Worm (Caenorhabditis elegans): ENCODE measurements around the gene C10A4.7.

Gene C10A4.7

ce11 chrX:7397935-7398334 is 17.4 kb downstream of the C10A4.7 start, which contains the start of gene C10A4.13:
Gene C10A4.13, minus strand, starts transcription at chrX:7398035.
- TF ChIP-seq hlh-15 (tag; optimal IDR thresholded peaks at IDR 0.05) (no peak), fkh-10 (GFP tag; optimal IDR thresholded peaks at IDR 0.05) (no peak), mec-3 (tag; optimal IDR thresholded peaks at IDR 0.05; ENCODE audit: borderline replicate concordance) (no peak), ceh-31 (tag; optimal IDR thresholded peaks at IDR 0.05) (no peak), npax-4 (tag; optimal IDR thresholded peaks at IDR 0.05) (no peak), sox-4 (tag; optimal IDR thresholded peaks at IDR 0.05) (no peak), che-1 (tag; optimal IDR thresholded peaks at IDR 0.05) (no peak), pha-2 (tag; optimal IDR thresholded peaks at IDR 0.05) (no peak), tbx-7 (tag; optimal IDR thresholded peaks at IDR 0.05) (no peak), pax-1 (tag; optimal IDR thresholded peaks at IDR 0.05) (no peak), zip-5 (tag; optimal IDR thresholded peaks at IDR 0.05) (no peak), rnt-1 (tag; optimal IDR thresholded peaks at IDR 0.05) (no peak), eyg-1 (tag; optimal IDR thresholded peaks at IDR 0.05) (no peak), ttx-3 (tag; optimal IDR thresholded peaks at IDR 0.05) (no peak)

ce11 chrX:7393167-7393566 is 22.2 kb downstream of the C10A4.7 start, which contains the start of gene gad-2:
Gene gad-2, plus strand, starts transcription at chrX:7393467.
- no peak for TF ChIP-seq rnt-1 (tag; optimal IDR thresholded peaks at IDR 0.05)
- no peak for TF ChIP-seq ttx-3 (tag; optimal IDR thresholded peaks at IDR 0.05)
- no peak for TF ChIP-seq dmd-4 (tag; optimal IDR thresholded peaks at IDR 0.05; ENCODE audit: borderline replicate concordance)
- TF ChIP-seq elt-4 (tag; optimal IDR thresholded peaks at IDR 0.05): no peak

ce11 chrX:7390270-7390669 is 25.1 kb downstream of the C10A4.7 start, which contains the start of gene C10A4.6:
Gene C10A4.6, plus strand, starts transcription at chrX:7390570.
- TF ChIP-seq K09A11.1 (tag; optimal IDR thresholded peaks at IDR 0.05; ENCODE audit: insufficient read depth) (no peak), ceh-2 (tag; optimal IDR thresholded peaks at IDR 0.05) (no peak), fkh-10 (GFP tag; optimal IDR thresholded peaks at IDR 0.05) (no peak), pag-3 (tag; optimal IDR thresholded peaks at IDR 0.05; ENCODE audit: borderline replicate concordance) (no peak), ceh-31 (tag; optimal IDR thresholded peaks at IDR 0.05) (no peak), ama-1 (optimal IDR thresholded peaks at IDR 0.05) (no peak), ceh-22 (tag; optimal IDR thresholded peaks at IDR 0.05) (no peak), tbx-7 (tag; optimal IDR thresholded peaks at IDR 0.05) (no peak), hlh-13 (GFP tag; optimal IDR thresholded peaks at IDR 0.05) (no peak), pax-1 (tag; optimal IDR thresholded peaks at IDR 0.05) (no peak), zip-5 (tag; optimal IDR thresholded peaks at IDR 0.05) (no peak), F13H6.1 (tag; optimal IDR thresholded peaks at IDR 0.05) (no peak), npax-4 (tag; optimal IDR thresholded peaks at IDR 0.05) (no peak), ceh-6 (GFP tag; optimal IDR thresholded peaks at IDR 0.05) (no peak), madf-2 (tag; optimal IDR thresholded peaks at IDR 0.05) (no peak), hlh-30 (tag; optimal IDR thresholded peaks at IDR 0.05; ENCODE audit: insufficient read depth) (no peak), pha-4 (tag; optimal IDR thresholded peaks at IDR 0.05) (no peak), nfya-1 (tag; optimal IDR thresholded peaks at IDR 0.05) (no peak)

ce11 chrX:7378608-7379007 is 36.7 kb downstream of the C10A4.7 start:
- TF ChIP-seq ceh-14 (tag; optimal IDR thresholded peaks at IDR 0.05): no peak
- TF ChIP-seq ceh-30 (tag; optimal IDR thresholded peaks at IDR 0.05): no peak
- TF ChIP-seq hlh-30 (tag; optimal IDR thresholded peaks at IDR 0.05; ENCODE audit: insufficient read depth): no peak
- TF ChIP-seq ama-1 (optimal IDR thresholded peaks at IDR 0.05): no peak
- no peak for TF ChIP-seq K02D7.2 (tag; optimal IDR thresholded peaks at IDR 0.05)
- TF ChIP-seq hlh-13 (GFP tag; optimal IDR thresholded peaks at IDR 0.05): no peak
- TF ChIP-seq ceh-9 (tag; optimal IDR thresholded peaks at IDR 0.05): no peak
- no peak for TF ChIP-seq nfya-1 (tag; optimal IDR thresholded peaks at IDR 0.05)
- no peak for TF ChIP-seq pag-3 (tag; optimal IDR thresholded peaks at IDR 0.05; ENCODE audit: borderline replicate concordance)

- TF ChIP-seq pag-3 (tag; optimal IDR thresholded peaks at IDR 0.05; ENCODE audit: borderline replicate concordance): no peak
- no peak for TF ChIP-seq nfya-1 (tag; optimal IDR thresholded peaks at IDR 0.05)
- TF ChIP-seq sox-4 (tag; optimal IDR thresholded peaks at IDR 0.05): no peak
- no peak for TF ChIP-seq sdc-2 (tag; optimal IDR thresholded peaks at IDR 0.05)
- TF ChIP-seq nhr-232 (tag; optimal IDR thresholded peaks at IDR 0.05): no peak
- no peak for TF ChIP-seq ceh-18 (tag; optimal IDR thresholded peaks at IDR 0.05)
- peak; percentile 5 for TF ChIP-seq unc-42 (tag; optimal IDR thresholded peaks at IDR 0.05)
Observed at ce11 chrX:7376941-7377340, 38.4 kb downstream of the C10A4.7 start, which contains the start of gene npr-8. Gene npr-8, plus strand, starts transcription at chrX:7377302.
